Fruit fly (Drosophila melanogaster): ENCODE data around the gene Drsl3.

DNA sequence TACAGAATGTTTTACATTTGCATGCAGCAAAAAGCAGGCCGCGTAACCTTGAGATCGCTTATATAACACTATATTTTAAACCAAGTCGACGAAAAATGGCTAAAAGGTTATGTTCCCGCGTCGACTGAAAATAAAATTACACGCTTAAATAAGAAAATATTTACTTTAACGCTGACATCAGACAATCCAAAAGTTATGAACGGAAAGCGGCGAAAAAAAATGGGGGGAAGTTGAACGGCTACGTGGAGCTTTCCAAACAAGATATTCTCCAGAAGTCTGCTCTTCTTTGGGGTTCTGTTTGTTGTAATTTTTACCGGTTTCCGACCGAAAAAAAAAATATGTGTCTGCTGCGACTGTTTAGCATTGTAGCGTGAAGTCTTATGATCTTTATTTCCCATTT lies 29.7 kb downstream of the Drsl3 start:
- TF ChIP-seq ara (GFP tag; IDR thresholded peaks at IDR 0.05), result no peak
- TF ChIP-seq CG17361 (GFP tag; IDR thresholded peaks at IDR 0.05), result no peak
